Fruit fly (Drosophila melanogaster): ENCODE data around the gene CG34452.

DNA sequence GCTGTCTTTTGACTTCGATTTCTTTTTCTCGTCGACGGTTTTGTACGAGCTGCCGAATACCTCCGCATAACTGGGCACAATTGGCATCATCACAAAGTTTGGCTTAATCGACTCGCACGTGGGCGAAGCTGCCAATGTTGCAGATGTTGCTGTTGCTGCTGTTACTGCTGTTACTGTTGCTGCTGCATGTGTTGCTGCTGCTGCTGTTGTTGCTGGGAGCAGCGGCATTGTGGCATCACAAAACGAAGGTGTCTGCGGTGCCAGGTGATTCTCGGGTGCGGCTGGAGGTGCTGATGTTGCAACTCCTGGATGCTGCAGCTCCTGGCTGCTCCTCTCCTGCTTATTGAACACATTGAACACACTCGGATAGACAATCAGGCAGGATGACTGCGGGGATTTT is 10.2 kb upstream of the CG34452 start:
- TF ChIP-seq CG11762 (GFP tag; optimal IDR thresholded peaks at IDR 0.05; ENCODE audit: insufficient read depth) (no peak), Sox102F (GFP tag; optimal IDR thresholded peaks at IDR 0.05) (no peak), CG6808 (GFP tag; optimal IDR thresholded peaks at IDR 0.05) (no peak), Hr39 (GFP tag; optimal IDR thresholded peaks at IDR 0.05) (no peak), eg (GFP tag; IDR thresholded peaks at IDR 0.05) (no peak)
